Fruit fly (Drosophila melanogaster) whole organism, embryonic: ENCODE results near the gene Adsl.

Experiments
- Ada2b ChIP-seq: fragments of 200-800 bp; sonication (Bioruptor generic); IDR thresholded peaks from 2 replicates; pipeline ENCODE4 v1.3.6; 2022; ENCODE audit warnings: missing biosample characterization, missing genetic modification characterization
- Adf1 ChIP-seq: fragments of 200-800 bp; sonication (Bioruptor generic); IDR thresholded peaks from 2 replicates; pipeline ENCODE4 v1.3.6; 2022; ENCODE audit warnings: missing biosample characterization, missing genetic modification characterization
- CG10209 ChIP-seq: fragments of 200-800 bp; sonication (Bioruptor generic); optimal IDR thresholded peaks from 3 replicates; lab custom pipeline; 2017; ENCODE audit warnings: missing biosample characterization, mild to moderate bottlenecking, missing genetic modification characterization, missing genetic modification reagents
- CG11398 ChIP-seq: fragments of 200-800 bp; sonication (Bioruptor generic); optimal IDR thresholded peaks from 2 replicates; lab custom pipeline; 2016; ENCODE audit warnings: missing biosample characterization, missing genetic modification characterization
- CG11695 ChIP-seq: fragments of 200-800 bp; sonication (Bioruptor generic); IDR thresholded peaks from 3 replicates; pipeline ENCODE4 v1.3.6; 2022; ENCODE audit warnings: missing biosample characterization, missing genetic modification characterization
- CG12155 ChIP-seq: fragments of 200-800 bp; sonication (Bioruptor generic); optimal IDR thresholded peaks from 3 replicates; lab custom pipeline; 2016; ENCODE audit warnings: missing biosample characterization, missing genetic modification characterization
- CG1529 ChIP-seq: fragments of 200-800 bp; sonication (Bioruptor generic); optimal IDR thresholded peaks from 3 replicates; lab custom pipeline; 2018; ENCODE audit warnings: missing biosample characterization, missing genetic modification characterization
- CG15696 ChIP-seq: fragments of 200-800 bp; sonication (Bioruptor generic); optimal IDR thresholded peaks from 2 replicates; lab custom pipeline; 2019; ENCODE audit warnings: missing biosample characterization, mild to moderate bottlenecking, missing genetic modification characterization, moderate library complexity
- CG16863 ChIP-seq: fragments of 200-800 bp; sonication (Bioruptor generic); optimal IDR thresholded peaks from 3 replicates; lab custom pipeline; 2016; ENCODE audit warnings: missing biosample characterization, missing genetic modification characterization
- CG17359 ChIP-seq: fragments of 200-800 bp; sonication (Bioruptor generic); optimal IDR thresholded peaks from 3 replicates; lab custom pipeline; 2018; ENCODE audit warnings: missing biosample characterization, mild to moderate bottlenecking, missing genetic modification characterization, moderate library complexity
- CG17361 ChIP-seq: fragments of 200-800 bp; sonication (Bioruptor generic); IDR thresholded peaks from 3 replicates; pipeline ENCODE4 v1.3.6; 2022; ENCODE audit warnings: missing biosample characterization, missing genetic modification characterization
- CG18619 ChIP-seq: fragments of 200-800 bp; sonication (Bioruptor generic); optimal IDR thresholded peaks from 3 replicates; lab custom pipeline; 2017; ENCODE audit warnings: missing biosample characterization, mild to moderate bottlenecking, missing genetic modification characterization
- CG2875 ChIP-seq: fragments of 200-800 bp; sonication (Bioruptor generic); optimal IDR thresholded peaks from 2 replicates; lab custom pipeline; 2017; ENCODE audit warnings: missing biosample characterization, mild to moderate bottlenecking, missing genetic modification characterization, missing genetic modification reagents
- CG3163 ChIP-seq: fragments of 200-800 bp; sonication (Bioruptor generic); optimal IDR thresholded peaks from 3 replicates; lab custom pipeline; 2016; ENCODE audit warnings: missing biosample characterization, missing genetic modification characterization
- CG4404 ChIP-seq: fragments of 200-800 bp; sonication (Bioruptor generic); IDR thresholded peaks from 2 replicates; pipeline ENCODE4 v1.3.6; 2022; ENCODE audit warnings: missing biosample characterization, missing genetic modification characterization
- CG4424 ChIP-seq: fragments of 200-800 bp; sonication (Bioruptor generic); optimal IDR thresholded peaks from 3 replicates; lab custom pipeline; 2016; ENCODE audit warnings: missing biosample characterization, missing genetic modification characterization
- CG6175 ChIP-seq: fragments of 200-800 bp; sonication (Bioruptor generic); IDR thresholded peaks from 3 replicates; pipeline ENCODE4 v1.3.6; 2022; ENCODE audit warnings: missing biosample characterization, missing genetic modification characterization
- CG6654 ChIP-seq: fragments of 200-800 bp; sonication (Bioruptor generic); optimal IDR thresholded peaks from 2 replicates; lab custom pipeline; 2017; ENCODE audit warnings: missing biosample characterization, mild to moderate bottlenecking, missing genetic modification characterization
- CG9437 ChIP-seq: fragments of 200-800 bp; sonication (Bioruptor generic); optimal IDR thresholded peaks from 2 replicates; lab custom pipeline; 2018; ENCODE audit warnings: missing biosample characterization, mild to moderate bottlenecking, missing genetic modification characterization
- CG9817 ChIP-seq: fragments of 200-800 bp; sonication (Bioruptor generic); optimal IDR thresholded peaks from 2 replicates; lab custom pipeline; 2018; ENCODE audit warnings: missing biosample characterization, mild to moderate bottlenecking, missing genetic modification characterization, moderate library complexity
- CkIIα-i1 ChIP-seq: fragments of 200-800 bp; sonication (Bioruptor generic); IDR thresholded peaks from 2 replicates; pipeline ENCODE4 v1.3.6; 2022; ENCODE audit warnings: missing biosample characterization, missing genetic modification characterization
- D19A ChIP-seq: fragments of 200-800 bp; optimal IDR thresholded peaks from 3 replicates; lab custom pipeline; 2019; ENCODE audit warnings: missing biosample characterization, mild to moderate bottlenecking, missing genetic modification characterization, moderate library complexity
- Dfd ChIP-seq, 2 experiments: fragments of >200 bp; optimal IDR thresholded peaks; 2 replicates each; lab custom pipeline; 2017; ENCODE audit warnings: missing biosample characterization in 2 of 2, missing genetic modification characterization in 2 of 2
- Fer3 ChIP-seq: fragments of 200-800 bp; sonication (Bioruptor generic); optimal IDR thresholded peaks from 2 replicates; lab custom pipeline; 2018; ENCODE audit warnings: missing biosample characterization, mild to moderate bottlenecking, missing genetic modification characterization, moderate library complexity
- Med ChIP-seq: fragments of 200-800 bp; sonication (Bioruptor generic); peaks from one replicate; lab custom pipeline; 2016; ENCODE audit warnings: missing biosample characterization, missing genetic modification characterization, mild to moderate bottlenecking, inconsistent platforms, moderate library complexity
- PHDP ChIP-seq: fragments of 200-800 bp; sonication (Bioruptor generic); optimal IDR thresholded peaks from 3 replicates; lab custom pipeline; 2018; ENCODE audit warnings: missing biosample characterization, mild to moderate bottlenecking, missing genetic modification characterization, moderate library complexity
- Pdp1 ChIP-seq, 2 experiments: fragments of 200-800 bp; sonication (Bioruptor generic); optimal IDR thresholded peaks; 3 replicates each; lab custom pipeline; 2016; ENCODE audit warnings: missing biosample characterization in 2 of 2, missing genetic modification characterization in 2 of 2, mild to moderate bottlenecking in 1 of 2, moderate library complexity in 1 of 2
- cad ChIP-seq: fragments of >200 bp; optimal IDR thresholded peaks from 2 replicates; lab custom pipeline; 2017; ENCODE audit warnings: missing biosample characterization, missing genetic modification characterization
- cas ChIP-seq: fragments of 200-800 bp; sonication (Bioruptor generic); IDR thresholded peaks from 2 replicates; pipeline ENCODE4 v1.3.6; 2022; ENCODE audit warnings: missing biosample characterization, missing genetic modification characterization
- chm ChIP-seq: fragments of 200-800 bp; sonication (Bioruptor generic); IDR thresholded peaks from 2 replicates; pipeline ENCODE4 v1.3.6; 2022; ENCODE audit warnings: missing biosample characterization, missing genetic modification characterization
- crol ChIP-seq: fragments of 200-800 bp; sonication (Bioruptor generic); IDR thresholded peaks from 2 replicates; pipeline ENCODE4 v1.3.6; 2022; ENCODE audit warnings: missing biosample characterization, missing genetic modification characterization
- dmrt99B ChIP-seq: fragments of 200-800 bp; sonication (Bioruptor generic); optimal IDR thresholded peaks from 2 replicates; lab custom pipeline; 2018; ENCODE audit warnings: missing biosample characterization, mild to moderate bottlenecking, missing genetic modification characterization, moderate library complexity
- ewg ChIP-seq: fragments of 200-800 bp; sonication (Bioruptor generic); optimal IDR thresholded peaks from 3 replicates; lab custom pipeline; 2017; ENCODE audit warnings: mild to moderate bottlenecking, missing biosample characterization, missing genetic modification reagents, missing genetic modification characterization
- fd102C ChIP-seq: fragments of 200-800 bp; sonication (Bioruptor generic); optimal IDR thresholded peaks from 2 replicates; lab custom pipeline; 2018; ENCODE audit warnings: missing biosample characterization, mild to moderate bottlenecking, missing genetic modification characterization, moderate library complexity
- fd3F ChIP-seq: fragments of 200-800 bp; sonication (Bioruptor generic); optimal IDR thresholded peaks from 2 replicates; lab custom pipeline; 2018; ENCODE audit warnings: missing biosample characterization, mild to moderate bottlenecking, missing genetic modification characterization, moderate library complexity
- fd96Cb ChIP-seq: fragments of 200-800 bp; sonication (Bioruptor generic); optimal IDR thresholded peaks from 2 replicates; lab custom pipeline; 2018; ENCODE audit warnings: missing biosample characterization, mild to moderate bottlenecking, missing genetic modification characterization, moderate library complexity
- ftz-f1 ChIP-seq: fragments of 200-800 bp; sonication (Bioruptor generic); optimal IDR thresholded peaks from 2 replicates; lab custom pipeline; 2016; ENCODE audit warnings: missing biosample characterization, missing genetic modification characterization
- ind ChIP-seq: fragments of 200-800 bp; sonication (Bioruptor generic); optimal IDR thresholded peaks from 3 replicates; lab custom pipeline; 2016; ENCODE audit warnings: missing biosample characterization, missing genetic modification characterization
- lilli ChIP-seq: fragments of 200-800 bp; sonication (Bioruptor generic); optimal IDR thresholded peaks from 3 replicates; lab custom pipeline; 2016; ENCODE audit warnings: missing biosample characterization, missing genetic modification characterization
- lola ChIP-seq, 3 experiments: fragments of >200 bp in 2 of 3; fragments of 200-800 bp in 1 of 3; sonication (Bioruptor generic) in 1 of 3; optimal IDR thresholded peaks; 2 replicates each; lab custom pipeline; 2017 to 2019; ENCODE audit warnings: missing biosample characterization in 3 of 3, missing genetic modification characterization in 3 of 3, mild to moderate bottlenecking in 1 of 3, moderate library complexity in 1 of 3
- oc ChIP-seq: fragments of 200-800 bp; sonication (Bioruptor generic); optimal IDR thresholded peaks from 2 replicates; lab custom pipeline; 2018; ENCODE audit warnings: missing biosample characterization, mild to moderate bottlenecking, missing genetic modification characterization, moderate library complexity
- pan ChIP-seq, 4 experiments: fragments of >200 bp in 3 of 4; fragments of 200-800 bp in 1 of 4; sonication (Bioruptor generic) in 1 of 4; optimal IDR thresholded peaks in 3 of 4; IDR thresholded peaks in 1 of 4; 2 replicates each; pipeline versions ENCODE4 v1.3.6 to Lab custom; 2017 to 2022; ENCODE audit warnings: missing biosample characterization in 2 of 4, missing genetic modification characterization in 2 of 4, mixed read lengths in 1 of 4
- pfk ChIP-seq: fragments of 200-800 bp; sonication (Bioruptor generic); optimal IDR thresholded peaks from 2 replicates; lab custom pipeline; 2018; ENCODE audit warnings: missing biosample characterization, mild to moderate bottlenecking, missing genetic modification characterization, moderate library complexity
- phol ChIP-seq: fragments of 200-800 bp; sonication (Bioruptor generic); optimal IDR thresholded peaks from 3 replicates; lab custom pipeline; 2018; ENCODE audit warnings: missing biosample characterization, mild to moderate bottlenecking, missing genetic modification characterization, moderate library complexity
- psq ChIP-seq: fragments of 200-800 bp; sonication (Bioruptor generic); optimal IDR thresholded peaks from 2 replicates; lab custom pipeline; 2017; ENCODE audit warnings: missing biosample characterization, missing genetic modification characterization
- sisA ChIP-seq: fragments of 200-800 bp; sonication (Bioruptor generic); IDR thresholded peaks from 2 replicates; pipeline ENCODE4 v1.3.6; 2022; ENCODE audit warnings: missing biosample characterization, missing genetic modification characterization
- slbo ChIP-seq: fragments of 200-800 bp; sonication (Bioruptor generic); IDR thresholded peaks from 2 replicates; pipeline ENCODE4 v1.3.6; 2022; ENCODE audit warnings: missing biosample characterization, missing genetic modification characterization
- ssp ChIP-seq: fragments of 200-800 bp; sonication (Bioruptor generic); IDR thresholded peaks from 2 replicates; pipeline ENCODE4 v1.3.6; 2022; ENCODE audit warnings: missing biosample characterization, missing genetic modification characterization
- unc-4 ChIP-seq: fragments of 200-800 bp; sonication (Bioruptor generic); IDR thresholded peaks from 2 replicates; pipeline ENCODE4 v1.3.6; 2022; ENCODE audit warnings: missing biosample characterization, missing genetic modification characterization; ENCODE audit not compliant: partially characterized antibody

Gene Adsl

dm6 chr3R:17059100-17059810 is 38.3 kb upstream of the Adsl start (continued):
- TF ChIP-seq ewg (GFP tag; lab: Kevin White, UChicago) (peak; percentile 46), CG18619 (no peak), CkIIα-i1 (GFP tag; lab: Robert Waterston, UW) (no peak), CG16863 (GFP tag; lab: Kevin White, UChicago) (no peak), CG4424 (GFP tag; lab: Kevin White, UChicago) (peak; percentile 30), psq (no peak), fd96Cb (peak; percentile 26), Dfd (GFP tag; optimal IDR thresholded peaks at IDR 0.05; lab: Kevin White, UChicago) (no peak), Med (peak; percentile 38), pfk (GFP tag; lab: Kevin White, UChicago) (no peak), CG6175 (GFP tag; lab: Robert Waterston, UW) (0 out of 3 replicates have a peak, but pooled peaks have one; percentile 8), CG9437 (peak; percentile 13), Adf1 (GFP tag; lab: Robert Waterston, UW) (no peak), ftz-f1 (no peak), CG1529 (GFP tag; lab: Kevin White, UChicago) (no peak), phol (peak; percentile 49), Pdp1 (GFP tag; optimal IDR thresholded peaks at IDR 0.05; lab: Kevin White, UChicago) (peak in 1 of 2 experiments; percentile 7), CG11398 (GFP tag; lab: Kevin White, UChicago) (peak; percentile 2), PHDP (peak; percentile 31), CG11695 (GFP tag; lab: Robert Waterston, UW) (0 out of 3 replicates have a peak, but pooled peaks have one; percentile 5), chm (GFP tag; lab: Robert Waterston, UW) (no peak), CG12155 (GFP tag; lab: Kevin White, UChicago) (no peak), CG10209 (GFP tag; lab: Kevin White, UChicago) (peak; percentile 42), cas (GFP tag; lab: Robert Waterston, UW) (no peak), slbo (GFP tag; lab: Robert Waterston, UW) (peak; percentile 37; the same call in 1 of the 2 replicates), CG2875 (GFP tag; lab: Kevin White, UChicago) (peak; percentile 47), CG4404 (GFP tag; lab: Robert Waterston, UW) (no peak), unc-4 (GFP tag; lab: Robert Waterston, UW) (no peak)

- no peak for TF ChIP-seq unc-4 (GFP tag; lab: Robert Waterston, UW)
- no peak for TF ChIP-seq crol (GFP tag; lab: Robert Waterston, UW)
- no peak for TF ChIP-seq fd102C (GFP tag; lab: Kevin White, UChicago)
- TF ChIP-seq cad (GFP tag; lab: Kevin White, UChicago), result no peak
- peak; percentile 4 for TF ChIP-seq Fer3 (tag; lab: Kevin White, UChicago)
- no peak for TF ChIP-seq fd3F (GFP tag; lab: Kevin White, UChicago)
- no peak for TF ChIP-seq oc (tag; lab: Kevin White, UChicago)
- peak; percentile 62 for TF ChIP-seq CG17359 (tag; lab: Kevin White, UChicago)
- TF ChIP-seq lilli (GFP tag; lab: Kevin White, UChicago), result no peak
- TF ChIP-seq CG15696 (tag; lab: Kevin White, UChicago), result peak; percentile 17
- TF ChIP-seq CG6654, result peak; percentile 22
- no peak for TF ChIP-seq Adf1 (GFP tag; lab: Robert Waterston, UW)
- peak; percentile 1 for TF ChIP-seq CG9817 (tag; lab: Kevin White, UChicago)
- TF ChIP-seq CG17361 (GFP tag; lab: Robert Waterston, UW), result peak; percentile 61; the same call in 2 of the 3 replicates
- TF ChIP-seq pan (optimal IDR thresholded peaks at IDR 0.05; lab: Kevin White, UChicago), result no peak
- TF ChIP-seq pan (GFP tag; optimal IDR thresholded peaks at IDR 0.05 in 1 of 2, IDR thresholded peaks at IDR 0.05 in 1 of 2), result no peak
- peak; percentile 36 for TF ChIP-seq D19A (tag; lab: Kevin White, UChicago)
- TF ChIP-seq lola (GFP tag; optimal IDR thresholded peaks at IDR 0.05; lab: Kevin White, UChicago), result peak in 1 of 3 experiments; percentile 16
- peak; percentile 41 for TF ChIP-seq dmrt99B
- peak; percentile 4; the same call in 1 of the 2 replicates for TF ChIP-seq Ada2b
- 0 out of 2 replicates have a peak, but pooled peaks have one; percentile 18 for TF ChIP-seq sisA (GFP tag; lab: Robert Waterston, UW)
- TF ChIP-seq CG3163, result no peak
- TF ChIP-seq ind (GFP tag; lab: Kevin White, UChicago), result no peak
- no peak for TF ChIP-seq ssp (GFP tag; lab: Robert Waterston, UW)
Observed at dm6 chr3R:17056905-17057251, 36.0 kb upstream of the Adsl start.
